Worm (Caenorhabditis elegans) whole organism, L4 larva: ENCODE results near the gene set-31.

Source experiments
- F10B5.3 ChIP-seq: sonication (generic microtip); optimal IDR thresholded peaks from 2 replicates; lab custom pipeline; 2016; ENCODE audit warnings: mild to moderate bottlenecking, missing genetic modification characterization, missing compliant biosample characterization
- F26F4.8 ChIP-seq: fragments of 200-800 bp; sonication (Bioruptor generic); conservative IDR thresholded peaks from 2 replicates; pipeline ENCODE4 v1.3.6; 2022; ENCODE audit warnings: missing genetic modification characterization, missing compliant biosample characterization
- R02D3.7 ChIP-seq: fragments of 150-350 bp; sonication (generic microtip); optimal IDR thresholded peaks from 3 replicates; lab custom pipeline; 2014; ENCODE audit warnings: missing biosample characterization, missing genetic modification characterization
- T20F7.1 ChIP-seq: fragments of 200-800 bp; sonication (Bioruptor generic); optimal IDR thresholded peaks from 2 replicates; lab custom pipeline; 2018; ENCODE audit warnings: mild to moderate bottlenecking, missing genetic modification characterization, missing compliant biosample characterization
- T26A8.4 ChIP-seq: fragments of 200-800 bp; sonication (Bioruptor generic); IDR thresholded peaks from 2 replicates; pipeline ENCODE4 v1.3.6; 2022; ENCODE audit warnings: missing genetic modification characterization, missing compliant biosample characterization
- Y48G9A.11 ChIP-seq: fragments of 200-800 bp; sonication (Bioruptor generic); IDR thresholded peaks from 2 replicates; pipeline ENCODE4 v1.3.6; 2022; ENCODE audit warnings: missing genetic modification reagents, missing genetic modification characterization, missing compliant biosample characterization
- Y5F2A.4 ChIP-seq: fragments of 200-800 bp; sonication (Bioruptor generic); optimal IDR thresholded peaks from 2 replicates; lab custom pipeline; 2018; ENCODE audit warnings: mild to moderate bottlenecking, missing genetic modification characterization, missing compliant biosample characterization
- ZK546.5 ChIP-seq, 2 experiments: sonication (generic microtip); optimal IDR thresholded peaks; 2 replicates each; lab custom pipeline; 2017; ENCODE audit warnings: missing biosample characterization in 2 of 2, missing genetic modification characterization in 2 of 2
- aly-2 ChIP-seq: sonication (generic microtip); optimal IDR thresholded peaks from 2 replicates; lab custom pipeline; 2018; ENCODE audit warnings: missing biosample characterization, missing genetic modification characterization
- ceh-28 ChIP-seq: fragments of 150-350 bp; optimal IDR thresholded peaks from 2 replicates; lab custom pipeline; 2014; ENCODE audit warnings: missing biosample characterization, missing genetic modification reagents, missing genetic modification characterization
- ceh-62 ChIP-seq: sonication (generic microtip); optimal IDR thresholded peaks from 2 replicates; lab custom pipeline; 2017; ENCODE audit warnings: missing biosample characterization, missing genetic modification characterization
- ctbp-1 ChIP-seq: fragments of 200-800 bp; sonication (Bioruptor generic); IDR thresholded peaks from 2 replicates; pipeline ENCODE4 v1.3.6; 2022; ENCODE audit warnings: missing genetic modification reagents, missing genetic modification characterization, missing compliant biosample characterization
- daf-16 ChIP-seq, 3 experiments: sonication (generic microtip); optimal IDR thresholded peaks; 2 replicates each; lab custom pipeline; 2016 to 2017; ENCODE audit warnings: missing genetic modification characterization in 3 of 3, missing genetic modification reagents in 3 of 3, mild to moderate bottlenecking in 2 of 3, missing compliant biosample characterization in 2 of 3, missing biosample characterization in 1 of 3, moderate library complexity in 1 of 3
- daf-19 ChIP-seq: fragments of 200-800 bp; sonication (Bioruptor generic); conservative IDR thresholded peaks from 2 replicates; pipeline ENCODE4 v1.3.6; 2022; ENCODE audit warnings: missing genetic modification characterization, missing compliant biosample characterization
- daf-8 ChIP-seq: fragments of 200-800 bp; sonication (Bioruptor generic); IDR thresholded peaks from 2 replicates; pipeline ENCODE4 v1.3.6; 2022; ENCODE audit warnings: missing genetic modification characterization, missing compliant biosample characterization
- dmd-6 ChIP-seq: fragments of 200-800 bp; sonication (Bioruptor generic); IDR thresholded peaks from 2 replicates; pipeline ENCODE4 v1.3.6; 2022; ENCODE audit warnings: missing genetic modification reagents, missing genetic modification characterization, missing compliant biosample characterization
- dpl-1 ChIP-seq: fragments of 150-350 bp; optimal IDR thresholded peaks from 2 replicates; lab custom pipeline; 2014; ENCODE audit warnings: missing biosample characterization, missing genetic modification reagents, missing genetic modification characterization
- duxl-1 ChIP-seq: sonication (generic microtip); optimal IDR thresholded peaks from 2 replicates; lab custom pipeline; 2016; ENCODE audit warnings: mild to moderate bottlenecking, missing genetic modification characterization, moderate library complexity, missing compliant biosample characterization; ENCODE audit not compliant: poor library complexity
- dve-1 ChIP-seq: sonication (generic microtip); optimal IDR thresholded peaks from 2 replicates; lab custom pipeline; 2017; ENCODE audit warnings: antibody characterized with exemption, mild to moderate bottlenecking, missing genetic modification characterization, missing compliant biosample characterization; ENCODE audit not compliant: insufficient read depth
- lin-13 ChIP-seq: fragments of 150-350 bp; optimal IDR thresholded peaks from 2 replicates; lab custom pipeline; 2014; ENCODE audit warnings: missing biosample characterization, missing genetic modification reagents, missing genetic modification characterization
- lir-3 ChIP-seq: sonication (generic microtip); optimal IDR thresholded peaks from 2 replicates; lab custom pipeline; 2016; ENCODE audit warnings: mild to moderate bottlenecking, missing genetic modification characterization, missing compliant biosample characterization
- lsy-2 ChIP-seq, 2 experiments: fragments of 150-350 bp in 1 of 2; sonication (generic microtip) in 1 of 2; optimal IDR thresholded peaks; 2 replicates each; lab custom pipeline; 2014 to 2017; ENCODE audit warnings: missing biosample characterization in 2 of 2, missing genetic modification characterization in 2 of 2
- madf-5 ChIP-seq, 2 experiments: fragments of 200-800 bp; sonication (Bioruptor generic); IDR thresholded peaks; 2 replicates each; pipeline ENCODE4 v1.3.6; 2022; ENCODE audit warnings: missing compliant biosample characterization in 2 of 2, missing genetic modification characterization in 2 of 2
- mep-1 ChIP-seq: fragments of 150-350 bp; sonication (generic microtip); optimal IDR thresholded peaks from 3 replicates; lab custom pipeline; 2014; ENCODE audit warnings: missing biosample characterization, missing genetic modification characterization
- mes-2 ChIP-seq: sonication (generic microtip); optimal IDR thresholded peaks from 2 replicates; lab custom pipeline; 2016; ENCODE audit warnings: missing genotype, mild to moderate bottlenecking, missing genetic modification characterization, missing compliant biosample characterization; ENCODE audit not compliant: poor library complexity, severe bottlenecking
- nhr-102 ChIP-seq: sonication (generic microtip); optimal IDR thresholded peaks from 2 replicates; lab custom pipeline; 2016; ENCODE audit warnings: mild to moderate bottlenecking, missing genetic modification characterization, moderate library complexity, missing compliant biosample characterization
- nhr-42 ChIP-seq: fragments of 200-800 bp; sonication (Bioruptor generic); IDR thresholded peaks from 2 replicates; pipeline ENCODE4 v1.3.6; 2022; ENCODE audit warnings: missing genetic modification characterization, missing compliant biosample characterization
- nhr-48 ChIP-seq: sonication (generic microtip); optimal IDR thresholded peaks from 2 replicates; lab custom pipeline; 2016; ENCODE audit warnings: mild to moderate bottlenecking, missing genetic modification characterization, missing compliant biosample characterization
- nhr-77 ChIP-seq: fragments of 150-350 bp; optimal IDR thresholded peaks from 2 replicates; lab custom pipeline; 2014; ENCODE audit warnings: missing biosample characterization, missing genetic modification characterization
- pha-4 ChIP-seq, 2 experiments: fragments of 150-350 bp in 1 of 2; fragments of 200-800 bp in 1 of 2; sonication (Bioruptor generic) in 1 of 2; IDR thresholded peaks in 1 of 2; optimal IDR thresholded peaks in 1 of 2; 2 replicates each; pipeline versions ENCODE4 v1.3.6 to Lab custom; 2014 to 2022; ENCODE audit warnings: missing genetic modification characterization in 2 of 2, missing genetic modification reagents in 2 of 2, missing biosample characterization in 1 of 2, missing compliant biosample characterization in 1 of 2
- php-3 ChIP-seq: fragments of 200-800 bp; sonication (Bioruptor generic); IDR thresholded peaks from 2 replicates; pipeline ENCODE4 v1.3.6; 2022; ENCODE audit warnings: missing genetic modification reagents, missing genetic modification characterization, missing compliant biosample characterization
- pqm-1 ChIP-seq: sonication (generic microtip); optimal IDR thresholded peaks from 2 replicates; lab custom pipeline; 2017; ENCODE audit warnings: missing biosample characterization, missing genetic modification characterization
- saeg-2 ChIP-seq: fragments of 200-800 bp; sonication (Bioruptor generic); IDR thresholded peaks from 2 replicates; pipeline ENCODE4 v1.3.6; 2022; ENCODE audit warnings: missing genetic modification reagents, missing genetic modification characterization, missing compliant biosample characterization
- set-16 ChIP-seq: fragments of 200-800 bp; sonication (Bioruptor generic); IDR thresholded peaks from 2 replicates; pipeline ENCODE4 v1.3.6; 2022; ENCODE audit warnings: missing genetic modification reagents, missing genetic modification characterization, missing compliant biosample characterization
- snpc-1.2 ChIP-seq: fragments of 200-800 bp; sonication (Bioruptor generic); IDR thresholded peaks from 2 replicates; pipeline ENCODE4 v1.3.6; 2022; ENCODE audit warnings: missing genetic modification reagents, missing genetic modification characterization, missing compliant biosample characterization
- snpc-4 ChIP-seq: fragments of 150-350 bp; optimal IDR thresholded peaks from 2 replicates; lab custom pipeline; 2014; ENCODE audit warnings: missing biosample characterization, missing genetic modification characterization
- spr-3 ChIP-seq: fragments of 200-800 bp; sonication (Bioruptor generic); optimal IDR thresholded peaks from 2 replicates; lab custom pipeline; 2018; ENCODE audit warnings: mild to moderate bottlenecking, missing genetic modification characterization, missing compliant biosample characterization
- tra-1 ChIP-seq: fragments of 200-800 bp; sonication (Bioruptor generic); IDR thresholded peaks from 2 replicates; pipeline ENCODE4 v1.3.6; 2022; ENCODE audit warnings: missing genetic modification reagents, missing genetic modification characterization, missing compliant biosample characterization
- unc-62 ChIP-seq, 3 experiments: fragments of 150-350 bp in 1 of 3; sonication (generic microtip); optimal IDR thresholded peaks in 2 of 3; peaks in 1 of 3; 1 replicate in 1 of 3; 2 replicates in 2 of 3; lab custom pipeline; 2014 to 2017; ENCODE audit warnings: missing biosample characterization in 3 of 3, missing genetic modification characterization in 3 of 3, missing genetic modification reagents in 3 of 3, missing genotype in 1 of 3
- zag-1 ChIP-seq: fragments of 150-350 bp; optimal IDR thresholded peaks from 2 replicates; lab custom pipeline; 2014; ENCODE audit warnings: missing biosample characterization, missing genetic modification characterization
- zfp-2 ChIP-seq: sonication (generic microtip); optimal IDR thresholded peaks from 2 replicates; lab custom pipeline; 2016; ENCODE audit warnings: mild to moderate bottlenecking, missing genetic modification characterization, missing compliant biosample characterization
- zip-11 ChIP-seq: fragments of 200-800 bp; sonication (Bioruptor generic); IDR thresholded peaks from 2 replicates; pipeline ENCODE4 v1.3.6; 2022; ENCODE audit warnings: missing genetic modification characterization, missing compliant biosample characterization
- ztf-11 ChIP-seq: fragments of 150-350 bp; optimal IDR thresholded peaks from 2 replicates; lab custom pipeline; 2014; ENCODE audit warnings: missing biosample characterization, missing genetic modification characterization
- ztf-7 ChIP-seq: fragments of 150-350 bp; optimal IDR thresholded peaks from 2 replicates; lab custom pipeline; 2014; ENCODE audit warnings: missing biosample characterization, missing genetic modification characterization

set-31 gene

DNA sequence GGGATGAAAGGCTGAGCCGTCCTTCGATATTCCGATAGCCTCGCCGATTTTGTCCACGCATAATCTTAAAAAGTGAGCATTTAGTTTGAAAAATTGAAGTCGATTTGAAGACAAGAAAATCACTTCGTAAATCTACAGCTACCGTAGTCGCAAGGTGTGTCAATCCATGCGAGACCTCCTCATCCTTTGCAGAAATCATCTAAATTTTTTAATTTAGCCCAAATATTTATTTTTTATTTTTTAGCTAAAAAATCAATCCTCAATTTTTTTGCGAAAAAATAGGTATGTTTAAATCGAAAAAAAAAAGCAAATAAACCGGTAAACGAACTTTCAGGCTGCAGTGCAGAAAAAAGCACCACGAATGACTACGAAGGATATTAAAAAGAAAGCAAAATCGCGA, at the start of gene set-31, which contains the start of gene nxf-2:
Gene set-31 (plus strand): TSS at position 169 of the 400 bp plus-strand sequence.
Gene nxf-2 (minus strand): TSS at position 101 of the 400 bp plus-strand sequence.
- TF ChIP-seq unc-62 (GFP tag; optimal IDR thresholded peaks at IDR 0.05 in 1 of 2; lab: Kevin White, UChicago) (peak in 1 of 2 experiments; percentile 19), unc-62 (tag; optimal IDR thresholded peaks at IDR 0.05; lab: Kevin White, UChicago) (no peak), R02D3.7 (tag; lab: Kevin White, UChicago) (peak; percentile 39), zag-1 (tag; lab: Kevin White, UChicago) (no peak), lsy-2 (tag; optimal IDR thresholded peaks at IDR 0.05; lab: Kevin White, UChicago) (peak in 1 of 2 experiments; percentile 19)

DNA sequence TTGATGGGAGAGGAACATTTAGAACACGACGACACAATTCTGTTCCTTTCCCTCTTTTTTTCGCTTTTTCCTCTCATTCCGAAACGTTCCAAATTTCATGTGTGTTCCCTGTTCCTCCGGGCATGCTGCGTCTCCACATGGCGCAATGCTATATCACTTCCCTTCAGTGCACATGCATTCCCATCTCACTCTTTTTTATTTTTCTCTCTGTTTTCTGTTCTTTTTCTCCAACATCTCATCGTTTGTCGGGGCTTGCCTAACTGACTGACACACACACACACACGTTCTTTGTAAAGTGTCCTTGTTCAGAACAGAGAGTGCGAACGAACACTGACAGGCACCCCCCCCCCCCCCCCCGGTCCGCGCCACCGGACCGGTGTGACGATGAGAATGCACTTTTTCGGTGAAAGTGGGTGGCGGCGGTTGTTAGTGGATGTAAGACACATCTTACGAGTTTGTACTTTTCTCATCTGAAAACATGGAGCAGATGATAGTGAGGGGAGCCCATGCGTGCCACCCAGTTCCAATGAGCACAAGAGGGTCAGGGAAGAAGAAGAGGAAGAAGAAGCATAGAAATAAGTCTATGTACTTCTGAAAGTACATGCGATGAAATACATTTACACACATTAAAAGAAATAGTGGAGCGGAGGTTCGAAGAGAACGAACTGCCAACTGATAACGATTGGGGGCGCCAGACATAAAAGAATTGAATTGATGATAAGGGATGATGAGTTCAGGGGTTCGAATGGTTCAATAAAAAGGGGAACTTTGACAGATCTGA, 49.2 kb upstream of the set-31 start:
- TF ChIP-seq ztf-11 (tag; lab: Kevin White, UChicago) (no peak), lir-3 (tag; lab: Kevin White, UChicago) (no peak), mes-2 (tag; lab: Kevin White, UChicago) (peak; percentile 65), spr-3 (no peak), snpc-1.2 (GFP tag; lab: Robert Waterston, UW) (no peak), nhr-48 (tag; lab: Kevin White, UChicago) (peak; percentile 80), madf-5 (GFP tag; IDR thresholded peaks at IDR 0.05; lab: Robert Waterston, UW) (no peak), php-3 (no peak), ZK546.5 (tag; optimal IDR thresholded peaks at IDR 0.05; lab: Kevin White, UChicago) (no peak), Y5F2A.4 (GFP tag; lab: Kevin White, UChicago) (peak; percentile 3), daf-16 (GFP tag; optimal IDR thresholded peaks at IDR 0.05; lab: Kevin White, UChicago) (no peak), daf-16 (tag; optimal IDR thresholded peaks at IDR 0.05; lab: Kevin White, UChicago) (peak; percentile 65), zag-1 (tag; lab: Kevin White, UChicago) (no peak), F26F4.8 (GFP tag; lab: Robert Waterston, UW) (no peak), snpc-4 (tag; lab: Kevin White, UChicago) (no peak), Y48G9A.11 (GFP tag; lab: Robert Waterston, UW) (no peak), pqm-1 (tag; lab: Kevin White, UChicago) (peak; percentile 95), F10B5.3 (tag; lab: Kevin White, UChicago) (no peak), set-16 (peak; percentile 91), nhr-42 (GFP tag; lab: Robert Waterston, UW) (no peak), ceh-62 (tag; lab: Kevin White, UChicago) (no peak), T20F7.1 (GFP tag; lab: Kevin White, UChicago) (no peak), tra-1 (GFP tag; lab: Robert Waterston, UW) (0 out of 2 replicates have a peak, but pooled peaks have one; percentile 46), R02D3.7 (tag; lab: Kevin White, UChicago) (no peak), mep-1 (tag; lab: Kevin White, UChicago) (peak; percentile 81), daf-19 (GFP tag; lab: Robert Waterston, UW) (no peak), ctbp-1 (GFP tag; lab: Robert Waterston, UW) (peak; percentile 56; the same call in 1 of the 2 replicates), dpl-1 (GFP tag; lab: Kevin White, UChicago) (peak; percentile 6), dve-1 (peak; percentile 41), ceh-28 (tag; lab: Kevin White, UChicago) (no peak), zip-11 (GFP tag; lab: Robert Waterston, UW) (no peak), aly-2 (no peak), pha-4 (GFP tag; IDR thresholded peaks at IDR 0.05; lab: Robert Waterston, UW) (no peak), pha-4 (tag; optimal IDR thresholded peaks at IDR 0.05; lab: Kevin White, UChicago) (no peak), unc-62 (GFP tag; optimal IDR thresholded peaks at IDR 0.05 in 1 of 2; lab: Kevin White, UChicago) (peak in 1 of 2 experiments; percentile 93), unc-62 (tag; optimal IDR thresholded peaks at IDR 0.05; lab: Kevin White, UChicago) (no peak), nhr-77 (no peak), T26A8.4 (GFP tag; lab: Robert Waterston, UW) (peak; percentile 17; the same call in 1 of the 2 replicates), zfp-2 (tag; lab: Kevin White, UChicago) (no peak), nhr-102 (tag; lab: Kevin White, UChicago) (no peak), ztf-7 (tag; lab: Kevin White, UChicago) (no peak), lin-13 (GFP tag; lab: Kevin White, UChicago) (no peak), daf-8 (no peak), saeg-2 (GFP tag; lab: Robert Waterston, UW) (no peak), duxl-1 (peak; percentile 57), dmd-6 (GFP tag; lab: Robert Waterston, UW) (peak; percentile 66)
